Worm (Caenorhabditis elegans): ENCODE results near the gene ZK675.4.

DNA sequence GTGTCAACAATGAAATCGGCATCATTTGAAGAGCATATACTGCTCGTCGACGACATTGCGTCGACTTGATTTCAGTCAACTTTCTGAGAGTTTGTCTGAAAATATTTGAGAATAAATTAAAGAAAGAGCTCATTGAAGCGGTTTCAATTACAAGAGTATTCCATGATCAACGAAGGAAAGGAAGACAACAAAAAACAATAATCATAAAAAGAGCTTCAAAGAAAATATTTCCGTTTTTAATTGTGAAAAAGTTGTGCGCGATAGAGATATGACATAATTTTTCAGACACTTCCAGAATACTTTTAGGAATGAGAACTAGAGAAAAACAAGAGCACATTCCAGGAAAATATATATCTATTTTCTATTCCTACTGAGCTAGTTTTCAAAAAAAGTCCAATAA is 17.5 kb downstream of the ZK675.4 start, which contains the start of gene spv-1:
- TF ChIP-seq nhr-76 (tag; optimal IDR thresholded peaks at IDR 0.05) = no peak
- TF ChIP-seq snpc-4 (tag; optimal IDR thresholded peaks at IDR 0.05) = no peak
- no peak for TF ChIP-seq ceh-82 (tag; optimal IDR thresholded peaks at IDR 0.05)

Measured in whole organism, L1 larva.